Fruit fly (Drosophila melanogaster): ENCODE results near the gene jp.

The jp gene

DNA sequence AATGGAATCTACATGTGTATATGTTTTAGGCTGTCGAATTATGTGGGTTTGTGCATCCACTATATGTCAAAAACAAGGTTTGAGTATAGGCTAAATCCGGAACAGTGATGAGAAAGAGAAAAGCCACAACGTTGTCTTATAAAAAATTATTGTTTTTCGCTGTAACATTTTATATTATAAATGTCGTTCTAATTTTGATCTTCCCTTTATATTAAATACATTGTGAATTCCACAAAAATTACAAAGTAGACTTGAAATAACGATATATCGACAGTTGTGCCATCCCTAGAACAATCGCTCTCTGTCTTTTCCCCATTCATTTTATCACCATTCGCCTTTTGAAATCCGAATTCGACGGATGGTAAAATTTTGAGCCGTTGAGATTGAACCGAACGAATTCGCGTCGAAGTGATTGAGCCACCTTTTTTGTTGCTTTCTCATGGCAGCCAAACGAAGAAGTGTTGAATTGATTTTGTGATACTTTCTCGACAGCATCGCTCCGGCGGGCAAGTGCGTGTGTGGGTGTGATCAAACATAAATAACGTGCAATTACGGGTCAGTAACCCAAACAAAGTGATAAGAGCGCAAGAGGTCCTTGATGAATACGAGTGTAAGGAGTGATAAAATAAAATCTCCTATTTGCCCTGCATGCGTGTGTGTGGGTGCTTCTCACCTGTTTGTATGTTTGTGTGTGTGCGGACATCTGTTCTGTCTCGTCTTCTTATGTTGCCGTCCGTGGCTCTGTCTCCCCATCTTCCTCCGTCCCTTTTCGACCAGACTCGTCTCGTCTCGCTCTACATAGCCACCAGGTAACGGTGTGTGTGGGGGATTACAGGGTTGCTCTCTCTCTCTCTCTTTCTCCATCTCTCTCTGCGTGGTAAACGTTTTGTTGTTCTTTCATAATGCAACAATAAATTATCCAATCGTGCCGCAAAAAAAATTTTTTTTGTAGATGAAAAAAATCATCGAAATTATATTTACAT is 45.4 kb downstream of the jp start, which contains the start of gene Oatp30B:
Gene Oatp30B (plus strand): TSS at position 325 of the 983 bp plus-strand sequence.
- TF ChIP-seq CG9948 (tag; optimal IDR thresholded peaks at IDR 0.05) (peak; percentile 85), Snoo (tag; optimal IDR thresholded peaks at IDR 0.05) (peak; percentile 90), CG8301 (tag; optimal IDR thresholded peaks at IDR 0.05) (peak; percentile 89), CG8159 (tag; optimal IDR thresholded peaks at IDR 0.05) (peak; percentile 92), D1 (tag; optimal IDR thresholded peaks at IDR 0.05) (peak; percentile 78), Ets98B (GFP tag; IDR thresholded peaks at IDR 0.05) (peak; percentile 96), CG32121 (GFP tag; IDR thresholded peaks at IDR 0.05) (peak; percentile 95), rn (GFP tag; IDR thresholded peaks at IDR 0.05) (peak; percentile 88), gl (tag; optimal IDR thresholded peaks at IDR 0.05) (peak; percentile 74), CG10348 (GFP tag; IDR thresholded peaks at IDR 0.05) (peak; percentile 52; the same call in 1 of the 2 replicates), CG14655 (GFP tag; optimal IDR thresholded peaks at IDR 0.05) (peak; percentile 87), CG34367 (tag; optimal IDR thresholded peaks at IDR 0.05) (peak; percentile 90), CG15710 (tag; optimal IDR thresholded peaks at IDR 0.05) (peak; percentile 93), EcR (GFP tag; optimal IDR thresholded peaks at IDR 0.05) (peak; percentile 98), CG17806 (tag; optimal IDR thresholded peaks at IDR 0.05) (peak; percentile 92), fd96Ca (GFP tag; IDR thresholded peaks at IDR 0.05) (peak; percentile 81; the same call in 2 of the 3 replicates), CG12605 (GFP tag; IDR thresholded peaks at IDR 0.05) (peak; percentile 94), CG13204 (GFP tag; optimal IDR thresholded peaks at IDR 0.05) (peak; percentile 23), CG4496 (GFP tag; IDR thresholded peaks at IDR 0.05) (peak; percentile 96), Pif1A (GFP tag; optimal IDR thresholded peaks at IDR 0.05) (peak; percentile 90), Pif1B (GFP tag; optimal IDR thresholded peaks at IDR 0.05) (peak; percentile 76)

DNA sequence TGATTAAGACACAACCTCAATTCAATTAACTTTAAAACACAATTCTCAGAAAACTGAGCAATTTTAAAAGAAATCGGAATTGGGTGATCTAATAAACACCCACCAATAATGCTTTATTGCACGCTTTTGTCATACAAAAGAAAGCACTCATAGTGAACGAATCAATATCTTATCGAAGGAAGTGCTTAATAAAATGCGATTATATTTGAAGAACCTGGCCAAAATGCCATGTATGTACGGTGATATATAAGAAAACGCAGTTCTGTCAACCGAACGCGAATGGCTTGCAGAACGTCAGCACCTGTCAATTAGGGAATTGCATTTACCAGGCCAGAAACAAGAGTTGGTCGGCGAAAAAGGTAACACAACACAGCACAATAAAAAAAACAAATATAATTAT is 52.8 kb downstream of the jp start:
- no peak for TF ChIP-seq fd96Ca (GFP tag; IDR thresholded peaks at IDR 0.05)
- TF ChIP-seq rn (GFP tag; IDR thresholded peaks at IDR 0.05) = no peak
- TF ChIP-seq CG8159 (tag; optimal IDR thresholded peaks at IDR 0.05) = no peak
- no peak for TF ChIP-seq Pif1B (GFP tag; optimal IDR thresholded peaks at IDR 0.05)
- TF ChIP-seq CG4496 (GFP tag; IDR thresholded peaks at IDR 0.05) = no peak
- TF ChIP-seq Pif1A (GFP tag; optimal IDR thresholded peaks at IDR 0.05) = no peak
- TF ChIP-seq Snoo (tag; optimal IDR thresholded peaks at IDR 0.05) = no peak
- TF ChIP-seq CG8301 (tag; optimal IDR thresholded peaks at IDR 0.05) = no peak
- no peak for TF ChIP-seq CG10348 (GFP tag; IDR thresholded peaks at IDR 0.05)
- no peak for TF ChIP-seq CG13204 (GFP tag; optimal IDR thresholded peaks at IDR 0.05)
- TF ChIP-seq CG32121 (GFP tag; IDR thresholded peaks at IDR 0.05) = no peak
- TF ChIP-seq gl (tag; optimal IDR thresholded peaks at IDR 0.05) = no peak

DNA sequence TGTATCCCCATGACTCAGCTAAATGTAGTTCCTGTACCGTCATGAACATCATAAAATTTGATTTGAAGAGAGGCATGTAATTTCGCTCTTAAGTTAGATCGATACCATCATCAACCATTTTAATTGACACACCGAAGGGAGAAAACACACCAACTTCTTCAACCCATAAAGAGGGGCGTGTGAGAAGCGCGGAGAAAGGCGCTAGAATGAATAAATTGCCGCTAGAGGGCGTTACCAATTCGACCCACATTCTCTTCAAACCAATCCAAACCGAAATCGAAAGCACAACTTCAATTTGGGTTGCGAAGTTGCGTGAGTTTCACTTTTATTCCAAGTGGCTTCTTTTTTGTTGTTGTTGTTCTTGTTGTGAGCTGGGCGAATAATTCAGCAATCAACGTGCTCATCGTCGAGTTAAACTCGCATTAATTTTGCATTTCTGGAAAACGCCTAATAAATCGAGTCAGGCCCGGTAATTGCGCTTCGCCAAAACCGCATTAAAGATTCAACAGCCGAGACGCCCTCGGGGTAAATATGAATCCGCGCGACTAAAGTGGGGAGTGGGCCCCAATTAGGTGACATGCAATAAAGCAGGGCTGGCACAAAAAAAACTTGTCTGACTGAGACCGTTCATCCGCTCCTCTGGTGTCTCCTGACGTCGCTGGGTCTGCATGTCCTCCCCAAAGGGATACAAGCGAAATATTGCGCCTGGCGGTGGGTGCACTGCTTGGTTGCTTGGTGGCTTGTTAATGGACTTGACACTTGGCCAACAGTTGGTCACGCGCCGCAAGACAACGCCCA is 54.0 kb downstream of the jp start:
- TF ChIP-seq CG10348 (GFP tag; IDR thresholded peaks at IDR 0.05) (no peak), EcR (GFP tag; optimal IDR thresholded peaks at IDR 0.05) (peak; percentile 45), CG13204 (GFP tag; optimal IDR thresholded peaks at IDR 0.05) (peak; percentile 25)

DNA sequence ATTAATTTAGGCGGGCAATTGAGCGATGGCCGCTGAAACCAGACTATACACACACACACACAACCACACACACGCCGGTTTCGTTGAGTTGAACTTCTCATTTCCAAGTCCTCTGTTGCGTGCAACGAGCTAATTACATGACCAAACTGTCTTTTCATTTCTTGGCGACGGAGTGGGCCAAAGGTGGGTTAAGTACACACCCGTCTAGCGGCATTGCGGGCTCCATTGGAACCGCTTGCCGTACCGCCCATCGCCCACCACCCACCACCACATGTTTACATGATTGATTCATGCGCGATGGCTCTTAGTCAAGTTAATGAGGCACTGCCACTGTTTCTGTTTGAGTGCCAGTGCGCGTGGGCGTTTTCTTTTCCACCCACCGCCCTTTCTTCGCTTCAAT is 56.1 kb downstream of the jp start:
- no peak for TF ChIP-seq Snoo (tag; optimal IDR thresholded peaks at IDR 0.05)

DNA sequence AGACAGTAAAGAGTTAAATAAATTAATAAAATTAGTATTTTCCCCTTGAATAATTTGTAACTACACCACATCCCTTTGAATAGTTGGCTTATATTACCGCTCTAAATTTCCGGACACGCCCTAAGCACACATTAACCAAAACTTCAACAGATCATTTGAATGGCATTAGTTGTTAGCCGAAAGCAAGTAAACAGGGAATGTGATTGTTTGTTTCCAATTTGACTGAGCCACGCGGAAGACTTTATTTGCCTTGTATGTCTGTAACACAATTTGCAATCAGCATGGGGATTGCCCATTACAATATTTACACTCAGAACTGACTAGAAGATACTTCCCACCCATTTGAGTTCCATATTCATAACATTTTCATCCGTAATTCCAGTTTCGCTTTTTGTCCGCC is 56.9 kb downstream of the jp start:
- TF ChIP-seq CG17806 (tag; optimal IDR thresholded peaks at IDR 0.05) = no peak
- no peak for TF ChIP-seq CG8301 (tag; optimal IDR thresholded peaks at IDR 0.05)
- no peak for TF ChIP-seq gl (tag; optimal IDR thresholded peaks at IDR 0.05)
- TF ChIP-seq CG34367 (tag; optimal IDR thresholded peaks at IDR 0.05) = no peak
- no peak for TF ChIP-seq CG32121 (GFP tag; IDR thresholded peaks at IDR 0.05)
- TF ChIP-seq CG14655 (GFP tag; optimal IDR thresholded peaks at IDR 0.05) = no peak
- no peak for TF ChIP-seq CG12605 (GFP tag; IDR thresholded peaks at IDR 0.05)
- no peak for TF ChIP-seq EcR (GFP tag; optimal IDR thresholded peaks at IDR 0.05)
- TF ChIP-seq CG9948 (tag; optimal IDR thresholded peaks at IDR 0.05) = no peak
- TF ChIP-seq D1 (tag; optimal IDR thresholded peaks at IDR 0.05) = no peak
- TF ChIP-seq CG15710 (tag; optimal IDR thresholded peaks at IDR 0.05) = no peak
- no peak for TF ChIP-seq fd96Ca (GFP tag; IDR thresholded peaks at IDR 0.05)
- no peak for TF ChIP-seq Ets98B (GFP tag; IDR thresholded peaks at IDR 0.05)
- TF ChIP-seq CG10348 (GFP tag; IDR thresholded peaks at IDR 0.05) = no peak
- TF ChIP-seq CG4496 (GFP tag; IDR thresholded peaks at IDR 0.05) = no peak
- no peak for TF ChIP-seq Pif1A (GFP tag; optimal IDR thresholded peaks at IDR 0.05)
- TF ChIP-seq CG8159 (tag; optimal IDR thresholded peaks at IDR 0.05) = no peak
- no peak for TF ChIP-seq Pif1B (GFP tag; optimal IDR thresholded peaks at IDR 0.05)
- no peak for TF ChIP-seq rn (GFP tag; IDR thresholded peaks at IDR 0.05)

Data from whole organism, pupa.